Worm (Caenorhabditis elegans): ENCODE results near the gene cnnm-1.

- TF ChIP-seq elt-3 (tag; optimal IDR thresholded peaks at IDR 0.05) (no peak), lsy-2 (tag; optimal IDR thresholded peaks at IDR 0.05) (no peak), lin-32 (GFP tag; optimal IDR thresholded peaks at IDR 0.05) (no peak), mep-1 (tag; optimal IDR thresholded peaks at IDR 0.05) (no peak)
Measured at ce11 chrIV:17199706-17200105, 6.9 kb downstream of the cnnm-1 start.
